Fruit fly (Drosophila melanogaster) Kc167 (cell line): ENCODE results near the gene CG7706.

Experiments
- Myc ChIP-seq: fragments of >200 bp; optimal IDR thresholded peaks from 2 replicates; lab custom pipeline; 2017; ENCODE audit warnings: missing external identifiers
- Sin3A ChIP-seq: fragments of >200 bp; optimal IDR thresholded peaks from 2 replicates; lab custom pipeline; 2018; ENCODE audit warnings: missing external identifiers
- h ChIP-seq: fragments of >200 bp; optimal IDR thresholded peaks from 3 replicates; lab custom pipeline; 2018; ENCODE audit warnings: missing external identifiers
- insv ChIP-seq: fragments of >200 bp; optimal IDR thresholded peaks from 3 replicates; lab custom pipeline; 2018; ENCODE audit warnings: missing external identifiers
- psq ChIP-seq: fragments of >200 bp; optimal IDR thresholded peaks from 2 replicates; lab custom pipeline; 2017; ENCODE audit warnings: missing external identifiers

DNA sequence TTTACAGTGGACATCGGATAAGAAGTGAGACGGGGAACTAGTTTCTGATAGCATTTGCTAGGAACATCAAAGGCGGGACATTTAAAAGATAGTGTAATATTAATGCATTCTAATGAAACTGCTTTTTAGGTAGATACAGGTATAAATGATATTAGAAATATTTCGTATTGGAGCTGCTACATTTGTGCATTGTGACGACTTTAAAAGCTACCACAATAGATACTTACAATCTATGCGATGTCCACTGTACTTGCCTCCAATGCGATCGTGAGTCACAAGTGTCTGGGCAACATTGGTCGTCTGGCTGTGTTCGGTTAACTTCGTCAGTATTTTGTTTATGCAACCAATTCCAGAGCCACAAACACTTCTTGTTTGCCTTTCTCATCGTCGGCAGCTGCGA lies 7.8 kb upstream of the CG7706 start:
- TF ChIP-seq psq (no peak), insv (lab: Kevin White, UChicago) (no peak), Myc (lab: Kevin White, UChicago) (no peak), h (lab: Kevin White, UChicago) (no peak), Sin3A (lab: Kevin White, UChicago) (no peak)
